Worm (Caenorhabditis elegans): ENCODE results near the gene tps-1.
"Not testable (repeated sequence)": the region's sequence is repeated elsewhere in the genome, so short reads cannot be mapped to it uniquely, and the experiment has no call there.

Gene tps-1

ce11 chrX:17451410-17451809, 22.9 kb downstream of the tps-1 start, which contains the start of gene C36E6.2:
C36E6.2 (plus strand) TSS chrX:17451670.
- TF ChIP-seq ceh-9 (tag; optimal IDR thresholded peaks at IDR 0.05) = no peak
- TF ChIP-seq sdc-2 (tag; optimal IDR thresholded peaks at IDR 0.05) = peak; percentile 61
- TF ChIP-seq pros-1 (tag; optimal IDR thresholded peaks at IDR 0.05) = no peak
- TF ChIP-seq tbx-2 (tag; optimal IDR thresholded peaks at IDR 0.05) = peak; percentile 25
- TF ChIP-seq ceh-31 (tag; optimal IDR thresholded peaks at IDR 0.05) = peak; percentile 60
- peak; percentile 63 for TF ChIP-seq nfya-1 (tag; optimal IDR thresholded peaks at IDR 0.05)
- no peak for TF ChIP-seq ceh-6 (GFP tag; optimal IDR thresholded peaks at IDR 0.05)
- no peak for TF ChIP-seq pax-1 (tag; optimal IDR thresholded peaks at IDR 0.05)
- peak; percentile 27 for TF ChIP-seq ceh-34 (tag; optimal IDR thresholded peaks at IDR 0.05)
- no peak for TF ChIP-seq ceh-30 (tag; optimal IDR thresholded peaks at IDR 0.05)
- TF ChIP-seq hlh-30 (tag; optimal IDR thresholded peaks at IDR 0.05; ENCODE audit: insufficient read depth) = peak; percentile 96
- peak; percentile 83 for TF ChIP-seq sox-2 (GFP tag; IDR thresholded peaks at IDR 0.05)

- peak; percentile 51; the same call in 1 of the 2 replicates for TF ChIP-seq unc-3 (GFP tag; conservative IDR thresholded peaks at IDR 0.05)
- TF ChIP-seq unc-3 (tag; optimal IDR thresholded peaks at IDR 0.05) = not testable (repeated sequence)
Measured at ce11 chrX:17445239-17445638, 29.1 kb downstream of the tps-1 start.

ce11 chrX:17444683-17445082, 29.7 kb downstream of the tps-1 start:
- TF ChIP-seq ceh-45 (GFP tag; IDR thresholded peaks at IDR 0.05) (peak; percentile 37; the same call in 1 of the 2 replicates), unc-3 (GFP tag; conservative IDR thresholded peaks at IDR 0.05) (peak; percentile 6; the same call in 1 of the 2 replicates)
- TF ChIP-seq unc-3 (tag; optimal IDR thresholded peaks at IDR 0.05) = not testable (repeated sequence)

ce11 chrX:17438386-17438785, 35.9 kb downstream of the tps-1 start, which contains the start of gene C36E6.8:
C36E6.8 (plus strand) TSS chrX:17438686.
- TF ChIP-seq hlh-8 (tag; optimal IDR thresholded peaks at IDR 0.05) (no peak), rnt-1 (tag; optimal IDR thresholded peaks at IDR 0.05) (no peak), K02D7.2 (tag; optimal IDR thresholded peaks at IDR 0.05) (no peak)

- no peak for TF ChIP-seq pha-2 (tag; optimal IDR thresholded peaks at IDR 0.05)
- TF ChIP-seq ceh-24 (tag; optimal IDR thresholded peaks at IDR 0.05) = no peak
- TF ChIP-seq lim-6 (tag; optimal IDR thresholded peaks at IDR 0.05) = no peak
- TF ChIP-seq ceh-19 (GFP tag; optimal IDR thresholded peaks at IDR 0.05) = no peak
- TF ChIP-seq unc-86 (tag; optimal IDR thresholded peaks at IDR 0.05) = no peak
- TF ChIP-seq hlh-30 (tag; optimal IDR thresholded peaks at IDR 0.05; ENCODE audit: insufficient read depth) = no peak
- no peak for TF ChIP-seq ahr-1 (tag; optimal IDR thresholded peaks at IDR 0.05)
- no peak for TF ChIP-seq ceh-18 (tag; optimal IDR thresholded peaks at IDR 0.05)
- no peak for TF ChIP-seq pag-3 (tag; optimal IDR thresholded peaks at IDR 0.05; ENCODE audit: borderline replicate concordance)
- no peak for TF ChIP-seq madf-2 (tag; optimal IDR thresholded peaks at IDR 0.05)
- TF ChIP-seq gmeb-2 (tag; optimal IDR thresholded peaks at IDR 0.05) = no peak
- no peak for TF ChIP-seq T23F11.4 (GFP tag; optimal IDR thresholded peaks at IDR 0.05)
- no peak for TF ChIP-seq unc-3 (GFP tag; conservative IDR thresholded peaks at IDR 0.05)
- no peak for TF ChIP-seq unc-3 (tag; optimal IDR thresholded peaks at IDR 0.05)
- TF ChIP-seq elt-4 (tag; optimal IDR thresholded peaks at IDR 0.05) = no peak
- TF ChIP-seq pax-1 (tag; optimal IDR thresholded peaks at IDR 0.05) = no peak
- no peak for TF ChIP-seq pros-1 (tag; optimal IDR thresholded peaks at IDR 0.05)
- TF ChIP-seq nfya-1 (tag; optimal IDR thresholded peaks at IDR 0.05) = peak; percentile 49
- TF ChIP-seq npax-4 (tag; optimal IDR thresholded peaks at IDR 0.05) = no peak
- TF ChIP-seq unc-42 (tag; optimal IDR thresholded peaks at IDR 0.05) = peak; percentile 20
- no peak for TF ChIP-seq rnt-1 (tag; optimal IDR thresholded peaks at IDR 0.05)
- TF ChIP-seq ceh-22 (tag; optimal IDR thresholded peaks at IDR 0.05) = no peak
- TF ChIP-seq che-1 (tag; optimal IDR thresholded peaks at IDR 0.05) = no peak
- TF ChIP-seq ets-4 (tag; optimal IDR thresholded peaks at IDR 0.05) = no peak
- TF ChIP-seq unc-55 (GFP tag; optimal IDR thresholded peaks at IDR 0.05) = no peak
- TF ChIP-seq ceh-31 (tag; optimal IDR thresholded peaks at IDR 0.05) = peak; percentile 10
- TF ChIP-seq sox-4 (tag; optimal IDR thresholded peaks at IDR 0.05) = no peak
Measured at ce11 chrX:17434234-17434633, 40.1 kb downstream of the tps-1 start, which contains the start of gene fubl-3. fubl-3 (plus strand) TSS chrX:17434445.

Measured in whole organism, late embryonic.